Fruit fly (Drosophila melanogaster) whole organism, embryonic: Measurements from ENCODE around the gene dmrt93B.
A peak's percentile ranks its signal among the peaks of the same experiment; 100 is the strongest.

Experiments
- BEAF-32 ChIP-seq: fragments of 200-800 bp; sonication (Bioruptor generic); optimal IDR thresholded peaks from 3 replicates; lab custom pipeline; 2017; ENCODE audit warnings: missing biosample characterization, missing genetic modification characterization, mild to moderate bottlenecking, moderate library complexity, missing genetic modification reagents
- CG12236 ChIP-seq: fragments of 200-800 bp; sonication (Bioruptor generic); optimal IDR thresholded peaks from 2 replicates; lab custom pipeline; 2016; ENCODE audit warnings: missing biosample characterization, missing genetic modification characterization
- CG13624 ChIP-seq: fragments of 200-800 bp; sonication (Bioruptor generic); optimal IDR thresholded peaks from 2 replicates; lab custom pipeline; 2016; ENCODE audit warnings: missing biosample characterization, missing genetic modification characterization
- CG13894 ChIP-seq: fragments of 200-800 bp; sonication (Bioruptor generic); optimal IDR thresholded peaks from 3 replicates; lab custom pipeline; 2018; ENCODE audit warnings: missing biosample characterization, mild to moderate bottlenecking, missing genetic modification characterization, moderate library complexity
- CG14014 ChIP-seq: fragments of 200-800 bp; sonication (Bioruptor generic); IDR thresholded peaks from 2 replicates; pipeline ENCODE4 v1.3.6; 2022; ENCODE audit warnings: missing biosample characterization, missing genetic modification characterization
- CG15514 ChIP-seq: fragments of 200-800 bp; sonication (Bioruptor generic); optimal IDR thresholded peaks from 3 replicates; lab custom pipeline; 2017; ENCODE audit warnings: missing biosample characterization, missing genetic modification characterization, mild to moderate bottlenecking, moderate library complexity, missing genetic modification reagents
- CG15601 ChIP-seq: fragments of 200-800 bp; sonication (Bioruptor generic); optimal IDR thresholded peaks from 3 replicates; lab custom pipeline; 2019; ENCODE audit warnings: missing biosample characterization, mild to moderate bottlenecking, missing genetic modification characterization, moderate library complexity
- CG1603 ChIP-seq: fragments of 200-800 bp; sonication (Bioruptor generic); optimal IDR thresholded peaks from 2 replicates; lab custom pipeline; 2019; ENCODE audit warnings: missing biosample characterization, mild to moderate bottlenecking, missing genetic modification characterization, moderate library complexity
- CG17328 ChIP-seq: fragments of 200-800 bp; sonication (Bioruptor generic); IDR thresholded peaks from 2 replicates; pipeline ENCODE4 v1.3.6; 2022; ENCODE audit warnings: missing biosample characterization, missing genetic modification characterization
- CG17568 ChIP-seq: fragments of 200-800 bp; sonication (Bioruptor generic); optimal IDR thresholded peaks from 2 replicates; lab custom pipeline; 2018; ENCODE audit warnings: missing biosample characterization, mild to moderate bottlenecking, missing genetic modification characterization, moderate library complexity
- CG1832 ChIP-seq: fragments of 200-800 bp; sonication (Bioruptor generic); optimal IDR thresholded peaks from 2 replicates; lab custom pipeline; 2017; ENCODE audit warnings: missing biosample characterization, mild to moderate bottlenecking, missing genetic modification characterization, inconsistent platforms
- CG2129 ChIP-seq: fragments of 200-800 bp; sonication (Bioruptor generic); IDR thresholded peaks from 2 replicates; pipeline ENCODE4 v1.3.6; 2022; ENCODE audit warnings: missing biosample characterization, missing genetic modification characterization; ENCODE audit not compliant: partially characterized antibody
- CG2678 ChIP-seq: fragments of 200-800 bp; sonication (Bioruptor generic); optimal IDR thresholded peaks from 3 replicates; lab custom pipeline; 2019; ENCODE audit warnings: missing biosample characterization, mild to moderate bottlenecking, missing genetic modification characterization, moderate library complexity
- CG3281 ChIP-seq: fragments of 200-800 bp; sonication (Bioruptor generic); optimal IDR thresholded peaks from 3 replicates; lab custom pipeline; 2017; ENCODE audit warnings: missing biosample characterization, mild to moderate bottlenecking, missing genetic modification characterization
- CG34376 ChIP-seq: fragments of 200-800 bp; sonication (Bioruptor generic); optimal IDR thresholded peaks from 2 replicates; lab custom pipeline; 2018; ENCODE audit warnings: missing biosample characterization, mild to moderate bottlenecking, missing genetic modification characterization
- CG6254 ChIP-seq: fragments of 200-800 bp; sonication (Bioruptor generic); optimal IDR thresholded peaks from 3 replicates; lab custom pipeline; 2017; ENCODE audit warnings: mild to moderate bottlenecking, missing biosample characterization, missing genetic modification reagents, missing genetic modification characterization
- CG8290 ChIP-seq, 3 experiments: fragments of 200-800 bp; sonication (Bioruptor generic); optimal IDR thresholded peaks; 2 replicates each; lab custom pipeline; 2016 to 2019; ENCODE audit warnings: missing biosample characterization in 3 of 3, missing genetic modification characterization in 3 of 3, mild to moderate bottlenecking in 2 of 3, moderate library complexity in 1 of 3
- CG9797 ChIP-seq: fragments of 200-800 bp; sonication (Bioruptor generic); optimal IDR thresholded peaks from 3 replicates; lab custom pipeline; 2018; ENCODE audit warnings: missing biosample characterization, mild to moderate bottlenecking, missing genetic modification characterization
- Chrac-16 ChIP-seq: fragments of 200-800 bp; sonication (Bioruptor generic); optimal IDR thresholded peaks from 3 replicates; lab custom pipeline; 2016; ENCODE audit warnings: missing biosample characterization, missing genetic modification characterization
- CkIIα-i1 ChIP-seq: fragments of 200-800 bp; sonication (Bioruptor generic); IDR thresholded peaks from 2 replicates; pipeline ENCODE4 v1.3.6; 2022; ENCODE audit warnings: missing biosample characterization, missing genetic modification characterization
- Eip74EF ChIP-seq, 2 experiments: fragments of 200-800 bp in 1 of 2; fragments of >200 bp in 1 of 2; sonication (Bioruptor generic) in 1 of 2; optimal IDR thresholded peaks; 2 replicates each; lab custom pipeline; 2017 to 2019; ENCODE audit warnings: missing biosample characterization in 2 of 2, missing genetic modification characterization in 2 of 2, mild to moderate bottlenecking in 1 of 2, moderate library complexity in 1 of 2
- Fer2 ChIP-seq: fragments of 200-800 bp; sonication (Bioruptor generic); optimal IDR thresholded peaks from 2 replicates; lab custom pipeline; 2018; ENCODE audit warnings: missing biosample characterization, mild to moderate bottlenecking, missing genetic modification characterization, moderate library complexity
- GATAe ChIP-seq: fragments of 200-800 bp; sonication (Bioruptor generic); conservative IDR thresholded peaks from 2 replicates; pipeline ENCODE4 v1.3.6; 2022; ENCODE audit warnings: missing biosample characterization, missing genetic modification characterization
- HLH3B ChIP-seq: fragments of 200-800 bp; sonication (Bioruptor generic); IDR thresholded peaks from 2 replicates; pipeline ENCODE4 v1.3.6; 2022; ENCODE audit warnings: missing biosample characterization, missing genetic modification characterization
- Max ChIP-seq: fragments of 200-800 bp; sonication (Bioruptor generic); optimal IDR thresholded peaks from 2 replicates; lab custom pipeline; 2016; ENCODE audit warnings: missing biosample characterization, mild to moderate bottlenecking, missing genetic modification characterization
- Nf-YB ChIP-seq: fragments of 200-800 bp; sonication (Bioruptor generic); optimal IDR thresholded peaks from 3 replicates; lab custom pipeline; 2019; ENCODE audit warnings: missing biosample characterization, mild to moderate bottlenecking, missing genetic modification characterization, moderate library complexity
- TFAM ChIP-seq: fragments of 200-800 bp; sonication (Bioruptor generic); optimal IDR thresholded peaks from 2 replicates; lab custom pipeline; 2017; ENCODE audit warnings: missing biosample characterization, missing genetic modification characterization, inconsistent platforms
- al ChIP-seq: fragments of 200-800 bp; sonication (Bioruptor generic); IDR thresholded peaks from 2 replicates; pipeline ENCODE4 v1.3.6; 2022; ENCODE audit warnings: missing biosample characterization, missing genetic modification characterization
- ato ChIP-seq: fragments of 200-800 bp; sonication (Bioruptor generic); IDR thresholded peaks from 2 replicates; pipeline ENCODE4 v1.3.6; 2022; ENCODE audit warnings: missing biosample characterization, missing genetic modification characterization; ENCODE audit not compliant: partially characterized antibody
- da ChIP-seq: fragments of 200-800 bp; sonication (Bioruptor generic); optimal IDR thresholded peaks from 2 replicates; lab custom pipeline; 2016; ENCODE audit warnings: missing biosample characterization, missing genetic modification characterization
- emc ChIP-seq: fragments of 200-800 bp; sonication (Bioruptor generic); optimal IDR thresholded peaks from 2 replicates; lab custom pipeline; 2016; ENCODE audit warnings: missing biosample characterization, missing genetic modification characterization
- h ChIP-seq: fragments of >200 bp; optimal IDR thresholded peaks from 2 replicates; lab custom pipeline; 2017
- ind ChIP-seq: fragments of 200-800 bp; sonication (Bioruptor generic); optimal IDR thresholded peaks from 3 replicates; lab custom pipeline; 2016; ENCODE audit warnings: missing biosample characterization, missing genetic modification characterization
- kah ChIP-seq: fragments of 200-800 bp; sonication (Bioruptor generic); optimal IDR thresholded peaks from 2 replicates; lab custom pipeline; 2018; ENCODE audit warnings: missing biosample characterization, mild to moderate bottlenecking, missing genetic modification characterization
- mirr ChIP-seq: fragments of 200-800 bp; sonication (Bioruptor generic); optimal IDR thresholded peaks from 3 replicates; lab custom pipeline; 2018; ENCODE audit warnings: missing biosample characterization, mild to moderate bottlenecking, missing genetic modification characterization
- org-1 ChIP-seq: fragments of 200-800 bp; sonication (Bioruptor generic); optimal IDR thresholded peaks from 2 replicates; lab custom pipeline; 2017; ENCODE audit warnings: missing biosample characterization, missing genetic modification characterization
- pfk ChIP-seq: fragments of 200-800 bp; sonication (Bioruptor generic); optimal IDR thresholded peaks from 2 replicates; lab custom pipeline; 2018; ENCODE audit warnings: missing biosample characterization, mild to moderate bottlenecking, missing genetic modification characterization, moderate library complexity
- prd ChIP-seq, 3 experiments: fragments of >200 bp in 2 of 3; fragments of 200-800 bp in 1 of 3; sonication (Bioruptor generic) in 1 of 3; optimal IDR thresholded peaks in 2 of 3; IDR thresholded peaks in 1 of 3; 2 replicates in 2 of 3; 3 replicates in 1 of 3; pipeline versions ENCODE4 v1.3.6 to Lab custom; 2017 to 2022; ENCODE audit warnings: missing biosample characterization in 1 of 3, missing genetic modification characterization in 1 of 3
- pzg ChIP-seq: fragments of 200-800 bp; sonication (Bioruptor generic); optimal IDR thresholded peaks from 3 replicates; lab custom pipeline; 2018; ENCODE audit warnings: missing biosample characterization, mild to moderate bottlenecking, missing genetic modification characterization, moderate library complexity
- sc ChIP-seq, 3 experiments: fragments of >200 bp in 2 of 3; fragments of 200-800 bp in 1 of 3; sonication (Bioruptor generic) in 1 of 3; optimal IDR thresholded peaks; 2 replicates in 2 of 3; 3 replicates in 1 of 3; lab custom pipeline; 2017; ENCODE audit warnings: mild to moderate bottlenecking in 1 of 3, missing biosample characterization in 1 of 3, missing genetic modification characterization in 1 of 3, missing genetic modification reagents in 1 of 3
- scrt ChIP-seq: fragments of 200-800 bp; sonication (Bioruptor generic); optimal IDR thresholded peaks from 2 replicates; lab custom pipeline; 2018; ENCODE audit warnings: missing biosample characterization, mild to moderate bottlenecking, missing genetic modification characterization, moderate library complexity
- seq ChIP-seq: fragments of 200-800 bp; sonication (Bioruptor generic); IDR thresholded peaks from 2 replicates; pipeline ENCODE4 v1.3.6; 2022; ENCODE audit warnings: missing biosample characterization, missing genetic modification characterization
- stc ChIP-seq: fragments of 200-800 bp; sonication (Bioruptor generic); IDR thresholded peaks from 2 replicates; pipeline ENCODE4 v1.3.6; 2022; ENCODE audit warnings: missing biosample characterization, missing genetic modification characterization
- tin ChIP-seq: fragments of 200-800 bp; sonication (Bioruptor generic); optimal IDR thresholded peaks from 3 replicates; lab custom pipeline; 2016; ENCODE audit warnings: missing biosample characterization, missing genetic modification characterization
- tna ChIP-seq: fragments of 200-800 bp; sonication (Bioruptor generic); IDR thresholded peaks from 2 replicates; pipeline ENCODE4 v1.3.6; 2022; ENCODE audit warnings: missing biosample characterization, missing genetic modification characterization; ENCODE audit not compliant: partially characterized antibody
- trem ChIP-seq: fragments of 200-800 bp; optimal IDR thresholded peaks from 3 replicates; lab custom pipeline; 2019; ENCODE audit warnings: missing biosample characterization, mild to moderate bottlenecking, missing genetic modification characterization, moderate library complexity
- zen ChIP-seq: fragments of 200-800 bp; sonication (Bioruptor generic); optimal IDR thresholded peaks from 3 replicates; lab custom pipeline; 2018; ENCODE audit warnings: missing biosample characterization, mild to moderate bottlenecking, missing genetic modification characterization, moderate library complexity

The dmrt93B gene

dm6 chr3R:21107907-21108591 lies 34.2 kb downstream of the dmrt93B start, which contains the start of the genes Sec15 and rtet (continued):
- TF ChIP-seq Chrac-16 (GFP tag; lab: Kevin White, UChicago) = peak; percentile 47
- no peak for TF ChIP-seq CG6254 (GFP tag; lab: Kevin White, UChicago)
- TF ChIP-seq ind (GFP tag; lab: Kevin White, UChicago) = peak; percentile 57
- peak; percentile 61 for TF ChIP-seq tin (GFP tag; lab: Kevin White, UChicago)
- no peak for TF ChIP-seq prd (optimal IDR thresholded peaks at IDR 0.05; lab: Kevin White, UChicago)
- TF ChIP-seq prd (GFP tag; IDR thresholded peaks at IDR 0.05; lab: Robert Waterston, UW) = peak; percentile 47; the same call in 2 of the 3 replicates
- TF ChIP-seq seq (GFP tag; lab: Robert Waterston, UW) = no peak
- TF ChIP-seq ato (GFP tag; lab: Robert Waterston, UW) = peak; percentile 86
- peak; percentile 70 for TF ChIP-seq CG15601 (tag; lab: Kevin White, UChicago)
- TF ChIP-seq al (GFP tag; lab: Robert Waterston, UW) = no peak
- TF ChIP-seq scrt (GFP tag; lab: Kevin White, UChicago) = peak; percentile 97
- TF ChIP-seq Nf-YB (GFP tag; lab: Kevin White, UChicago) = peak; percentile 26
- no peak for TF ChIP-seq CG2129 (GFP tag; lab: Robert Waterston, UW)
- peak; percentile 42; the same call in 1 of the 2 replicates for TF ChIP-seq CG14014 (GFP tag; lab: Robert Waterston, UW)
- TF ChIP-seq CG15514 (GFP tag; lab: Kevin White, UChicago) = peak; percentile 61
- TF ChIP-seq h (lab: Kevin White, UChicago) = no peak
- TF ChIP-seq mirr (GFP tag; lab: Kevin White, UChicago) = peak; percentile 47
- peak; percentile 27 for TF ChIP-seq Fer2
- TF ChIP-seq sc (optimal IDR thresholded peaks at IDR 0.05; lab: Kevin White, UChicago) = no peak
- peak; percentile 5 for TF ChIP-seq sc (GFP tag; optimal IDR thresholded peaks at IDR 0.05; lab: Kevin White, UChicago)
- peak; percentile 45 for TF ChIP-seq CG13624 (GFP tag; lab: Kevin White, UChicago)
- TF ChIP-seq CG1832 = no peak
- TF ChIP-seq CG9797 (GFP tag; lab: Kevin White, UChicago) = peak; percentile 21
- peak; percentile 52 for TF ChIP-seq Max (GFP tag; lab: Kevin White, UChicago)
- no peak for TF ChIP-seq emc (GFP tag; lab: Kevin White, UChicago)
- TF ChIP-seq CG12236 (GFP tag; lab: Kevin White, UChicago) = no peak
- peak; percentile 85 for TF ChIP-seq zen (tag; lab: Kevin White, UChicago)
- peak; percentile 38 for TF ChIP-seq pzg (GFP tag; lab: Kevin White, UChicago)
- peak; percentile 56 for TF ChIP-seq stc (GFP tag; lab: Robert Waterston, UW)
- peak; percentile 72 for TF ChIP-seq CG1603
- no peak for TF ChIP-seq Eip74EF (GFP tag; optimal IDR thresholded peaks at IDR 0.05; lab: Kevin White, UChicago)
- peak; percentile 98 for TF ChIP-seq kah (GFP tag; lab: Kevin White, UChicago)
- peak; percentile 48 for TF ChIP-seq trem (tag; lab: Kevin White, UChicago)
- TF ChIP-seq TFAM (GFP tag; lab: Kevin White, UChicago) = no peak
- TF ChIP-seq tna (GFP tag; lab: Robert Waterston, UW) = peak; percentile 24
- TF ChIP-seq HLH3B (GFP tag; lab: Robert Waterston, UW) = peak; percentile 38; the same call in 1 of the 2 replicates
- TF ChIP-seq BEAF-32 (GFP tag; lab: Kevin White, UChicago) = peak; percentile 69
- no peak for TF ChIP-seq CG8290 (GFP tag; optimal IDR thresholded peaks at IDR 0.05; lab: Kevin White, UChicago)
- TF ChIP-seq CG8290 (tag; optimal IDR thresholded peaks at IDR 0.05; lab: Kevin White, UChicago) = no peak
- TF ChIP-seq CkIIα-i1 (GFP tag; lab: Robert Waterston, UW) = no peak
- no peak for TF ChIP-seq da
- no peak for TF ChIP-seq GATAe
- peak; percentile 18; the same call in 1 of the 2 replicates for TF ChIP-seq CG17328
- no peak for TF ChIP-seq pfk
- peak; percentile 53 for TF ChIP-seq CG34376 (GFP tag; lab: Kevin White, UChicago)
- TF ChIP-seq org-1 (GFP tag; lab: Kevin White, UChicago) = no peak
- TF ChIP-seq CG13894 (tag; lab: Kevin White, UChicago) = no peak
- TF ChIP-seq CG2678 (tag; lab: Kevin White, UChicago) = no peak
- peak; percentile 57 for TF ChIP-seq CG3281 (GFP tag; lab: Kevin White, UChicago)
- no peak for TF ChIP-seq CG17568 (GFP tag; lab: Kevin White, UChicago)
